Worm (Caenorhabditis elegans) whole organism, L1 larva: Measurements from ENCODE around the gene R07A4.2.

Experiments
- C16A3.4 ChIP-seq: fragments of 150-350 bp; optimal IDR thresholded peaks from 2 replicates; lab custom pipeline; 2014; ENCODE audit warnings: missing biosample characterization, missing genetic modification characterization
- F16B12.6 ChIP-seq: fragments of 150-350 bp; optimal IDR thresholded peaks from 2 replicates; lab custom pipeline; 2014; ENCODE audit warnings: missing biosample characterization, missing genetic modification characterization
- Y116A8C.19 ChIP-seq: sonication (generic microtip); optimal IDR thresholded peaks from 2 replicates; lab custom pipeline; 2016; ENCODE audit warnings: missing compliant biosample characterization, missing genetic modification characterization, borderline replicate concordance
- aha-1 ChIP-seq: fragments of 150-350 bp; optimal IDR thresholded peaks from 2 replicates; lab custom pipeline; 2014; ENCODE audit warnings: missing biosample characterization, missing genetic modification characterization
- ceh-90 ChIP-seq: sonication (generic microtip); optimal IDR thresholded peaks from 2 replicates; lab custom pipeline; 2016; ENCODE audit warnings: missing genetic modification characterization, missing compliant biosample characterization
- dpl-1 ChIP-seq, 3 experiments: fragments of 150-350 bp in 2 of 3; sonication (generic microtip) in 1 of 3; optimal IDR thresholded peaks; 2 replicates each; lab custom pipeline; 2014 to 2017; ENCODE audit warnings: missing biosample characterization in 3 of 3, missing genetic modification characterization in 3 of 3, missing genetic modification reagents in 3 of 3
- dsc-1 ChIP-seq: sonication (generic microtip); optimal IDR thresholded peaks from 2 replicates; lab custom pipeline; 2016; ENCODE audit warnings: mild to moderate bottlenecking, missing genetic modification characterization, missing compliant biosample characterization
- elt-2 ChIP-seq: sonication (generic microtip); optimal IDR thresholded peaks from 2 replicates; lab custom pipeline; 2016; ENCODE audit warnings: missing genetic modification characterization, mild to moderate bottlenecking, inconsistent platforms, missing compliant biosample characterization, missing genetic modification reagents
- fkh-8 ChIP-seq: sonication (generic microtip); optimal IDR thresholded peaks from 2 replicates; lab custom pipeline; 2016; ENCODE audit warnings: mild to moderate bottlenecking, missing genetic modification characterization, missing compliant biosample characterization
- grh-1 ChIP-seq: fragments of 200-800 bp; sonication (Bioruptor generic); IDR thresholded peaks from 2 replicates; pipeline ENCODE4 v1.3.6; 2022; ENCODE audit warnings: missing genetic modification reagents, missing genetic modification characterization, missing compliant biosample characterization
- hlh-17 ChIP-seq: fragments of 200-800 bp; sonication (Bioruptor generic); optimal IDR thresholded peaks from 2 replicates; lab custom pipeline; 2018; ENCODE audit warnings: missing genetic modification characterization, mild to moderate bottlenecking, missing compliant biosample characterization, moderate library complexity, borderline replicate concordance
- hlh-4 ChIP-seq: sonication (generic microtip); optimal IDR thresholded peaks from 2 replicates; lab custom pipeline; 2016; ENCODE audit warnings: mild to moderate bottlenecking, missing genetic modification characterization, missing compliant biosample characterization
- hpl-2 ChIP-seq: fragments of 150-350 bp; optimal IDR thresholded peaks from 2 replicates; lab custom pipeline; 2014; ENCODE audit warnings: missing biosample characterization, missing genetic modification reagents, missing genetic modification characterization
- irx-1 ChIP-seq: sonication (generic microtip); optimal IDR thresholded peaks from 2 replicates; lab custom pipeline; 2016; ENCODE audit warnings: missing genetic modification characterization, missing compliant biosample characterization
- isw-1 ChIP-seq: fragments of 200-800 bp; sonication (Bioruptor generic); IDR thresholded peaks from 2 replicates; pipeline ENCODE4 v1.3.6; 2022; ENCODE audit warnings: missing genetic modification characterization, missing compliant biosample characterization
- jun-1 ChIP-seq: fragments of 150-350 bp; optimal IDR thresholded peaks from 2 replicates; lab custom pipeline; 2014; ENCODE audit warnings: missing biosample characterization, missing genetic modification reagents, missing genetic modification characterization
- lin-14 ChIP-seq: fragments of 200-800 bp; sonication (Bioruptor generic); optimal IDR thresholded peaks from 2 replicates; lab custom pipeline; 2018; ENCODE audit warnings: mild to moderate bottlenecking, missing genetic modification characterization, moderate library complexity, missing compliant biosample characterization
- lin-15B ChIP-seq: fragments of 150-350 bp; sonication (generic microtip); optimal IDR thresholded peaks from 3 replicates; lab custom pipeline; 2014; ENCODE audit warnings: missing biosample characterization, missing genetic modification characterization
- mab-9 ChIP-seq: fragments of 200-800 bp; sonication (Bioruptor generic); IDR thresholded peaks from 2 replicates; pipeline ENCODE4 v1.3.6; 2022; ENCODE audit warnings: missing genetic modification reagents, missing genetic modification characterization, missing compliant biosample characterization
- mdl-1 ChIP-seq, 2 experiments: fragments of 150-350 bp; optimal IDR thresholded peaks; 2 replicates each; lab custom pipeline; 2014 to 2017; ENCODE audit warnings: missing biosample characterization in 2 of 2, missing genetic modification characterization in 2 of 2, inconsistent platforms in 1 of 2
- mep-1 ChIP-seq: fragments of 150-350 bp; optimal IDR thresholded peaks from 2 replicates; lab custom pipeline; 2014; ENCODE audit warnings: missing biosample characterization, missing genetic modification characterization
- nhr-11 ChIP-seq: fragments of 150-350 bp; optimal IDR thresholded peaks from 2 replicates; lab custom pipeline; 2014; ENCODE audit warnings: missing biosample characterization, missing genetic modification characterization
- nhr-12 ChIP-seq: sonication (generic microtip); optimal IDR thresholded peaks from 2 replicates; lab custom pipeline; 2017; ENCODE audit warnings: missing biosample characterization, missing genetic modification characterization
- nhr-19 ChIP-seq: fragments of 200-800 bp; sonication (Bioruptor generic); conservative IDR thresholded peaks from 2 replicates; pipeline ENCODE4 v1.3.6; 2022; ENCODE audit warnings: missing genetic modification characterization, missing compliant biosample characterization
- nhr-28 ChIP-seq: fragments of 150-350 bp; optimal IDR thresholded peaks from 2 replicates; lab custom pipeline; 2014; ENCODE audit warnings: missing biosample characterization, missing genetic modification characterization
- nhr-47 ChIP-seq: sonication (generic microtip); optimal IDR thresholded peaks from 2 replicates; lab custom pipeline; 2016; ENCODE audit warnings: mild to moderate bottlenecking, missing genetic modification characterization, moderate library complexity, missing compliant biosample characterization
- nhr-71 ChIP-seq: sonication (generic microtip); optimal IDR thresholded peaks from 2 replicates; lab custom pipeline; 2016; ENCODE audit warnings: mild to moderate bottlenecking, missing genetic modification characterization, moderate library complexity, missing compliant biosample characterization
- nhr-76 ChIP-seq: sonication (generic microtip); optimal IDR thresholded peaks from 2 replicates; lab custom pipeline; 2017; ENCODE audit warnings: missing biosample characterization, missing genetic modification characterization
- nhr-84 ChIP-seq: sonication (generic microtip); optimal IDR thresholded peaks from 2 replicates; lab custom pipeline; 2017; ENCODE audit warnings: missing biosample characterization, missing genetic modification characterization
- nhr-85 ChIP-seq: sonication (generic microtip); peaks from one replicate; lab custom pipeline; 2016; ENCODE audit warnings: missing genetic modification characterization, inconsistent platforms, missing compliant biosample characterization
- pax-3 ChIP-seq: fragments of 200-800 bp; sonication (Bioruptor generic); optimal IDR thresholded peaks from 2 replicates; lab custom pipeline; 2018; ENCODE audit warnings: mild to moderate bottlenecking, missing genetic modification characterization, moderate library complexity, missing compliant biosample characterization
- skn-1 ChIP-seq: fragments of 150-350 bp; optimal IDR thresholded peaks from 2 replicates; lab custom pipeline; 2014; ENCODE audit warnings: missing biosample characterization, missing genetic modification characterization
- snpc-4 ChIP-seq: fragments of 150-350 bp; optimal IDR thresholded peaks from 2 replicates; lab custom pipeline; 2014; ENCODE audit warnings: missing biosample characterization, missing genetic modification characterization
- snu-23 ChIP-seq: sonication (generic microtip); optimal IDR thresholded peaks from 2 replicates; lab custom pipeline; 2016; ENCODE audit warnings: missing genetic modification characterization, missing compliant biosample characterization
- sox-4 ChIP-seq: sonication (generic microtip); optimal IDR thresholded peaks from 2 replicates; lab custom pipeline; 2016; ENCODE audit warnings: missing genetic modification characterization, missing compliant biosample characterization
- sptf-1 ChIP-seq: fragments of 150-350 bp; optimal IDR thresholded peaks from 2 replicates; lab custom pipeline; 2014; ENCODE audit warnings: missing biosample characterization, missing genetic modification characterization
- swsn-7 ChIP-seq: sonication (generic microtip); optimal IDR thresholded peaks from 2 replicates; lab custom pipeline; 2016; ENCODE audit warnings: missing genetic modification characterization, missing compliant biosample characterization
- tbx-2 ChIP-seq: sonication (generic microtip); optimal IDR thresholded peaks from 2 replicates; lab custom pipeline; 2016; ENCODE audit warnings: missing genetic modification characterization, missing compliant biosample characterization
- unc-98 ChIP-seq: fragments of 200-800 bp; sonication (Bioruptor generic); IDR thresholded peaks from 2 replicates; pipeline ENCODE4 v1.3.6; 2022; ENCODE audit warnings: missing genetic modification characterization, missing compliant biosample characterization
- vab-15 ChIP-seq: sonication (generic microtip); optimal IDR thresholded peaks from 2 replicates; lab custom pipeline; 2017; ENCODE audit warnings: missing genotype, mild to moderate bottlenecking, missing genetic modification characterization, missing compliant biosample characterization
- xbp-1 ChIP-seq: sonication (generic microtip); optimal IDR thresholded peaks from 2 replicates; lab custom pipeline; 2016; ENCODE audit warnings: missing genetic modification characterization, missing compliant biosample characterization
- zag-1 ChIP-seq: fragments of 150-350 bp; optimal IDR thresholded peaks from 2 replicates; lab custom pipeline; 2014; ENCODE audit warnings: missing biosample characterization, missing genetic modification characterization
- ztf-11 ChIP-seq, 2 experiments: sonication (generic microtip); optimal IDR thresholded peaks; 2 replicates each; lab custom pipeline; 2016 to 2017; ENCODE audit warnings: missing genetic modification characterization in 2 of 2, missing biosample characterization in 1 of 2, missing compliant biosample characterization in 1 of 2
- ztf-4 ChIP-seq: fragments of 150-350 bp; optimal IDR thresholded peaks from 2 replicates; lab custom pipeline; 2014; ENCODE audit warnings: missing biosample characterization, missing genetic modification characterization

Gene R07A4.2

DNA sequence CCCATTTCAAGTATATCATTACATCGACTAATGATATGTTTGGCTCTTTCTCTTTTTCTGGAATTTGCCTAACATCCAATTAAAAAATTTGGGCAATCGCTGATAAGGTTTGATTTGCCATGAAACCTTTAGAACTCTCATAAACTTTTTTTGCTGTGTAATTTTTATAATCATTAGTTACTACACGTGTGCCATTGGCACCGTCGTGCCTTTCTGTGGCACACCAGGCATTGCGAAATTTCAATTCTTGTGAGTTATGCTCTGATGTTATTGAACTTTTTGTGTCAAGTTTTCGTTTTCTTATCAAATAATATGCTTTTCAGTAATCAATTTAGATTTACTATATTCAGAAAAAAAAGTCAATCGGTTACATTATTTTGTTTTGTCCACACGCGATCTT lies 14.7 kb upstream of the R07A4.2 start:
- TF ChIP-seq mdl-1 (tag; optimal IDR thresholded peaks at IDR 0.05; lab: Kevin White, UChicago) (no peak), aha-1 (tag; lab: Kevin White, UChicago) (no peak), vab-15 (tag; lab: Kevin White, UChicago) (no peak), lin-15B (no peak), unc-98 (no peak), nhr-76 (tag; lab: Kevin White, UChicago) (no peak), sox-4 (tag; lab: Kevin White, UChicago) (no peak), skn-1 (tag; lab: Kevin White, UChicago) (no peak), Y116A8C.19 (no peak), ztf-4 (tag; lab: Kevin White, UChicago) (no peak), ceh-90 (no peak), sptf-1 (tag; lab: Kevin White, UChicago) (no peak), grh-1 (no peak), tbx-2 (no peak), pax-3 (tag; lab: Kevin White, UChicago) (peak; percentile 64), hlh-17 (GFP tag; lab: Kevin White, UChicago) (no peak), C16A3.4 (tag; lab: Kevin White, UChicago) (no peak), fkh-8 (tag; lab: Kevin White, UChicago) (peak; percentile 37), ztf-11 (tag; optimal IDR thresholded peaks at IDR 0.05; lab: Kevin White, UChicago) (no peak), mep-1 (tag; lab: Kevin White, UChicago) (no peak), lin-14 (GFP tag; lab: Kevin White, UChicago) (peak; percentile 11), elt-2 (tag; lab: Kevin White, UChicago) (peak; percentile 10), nhr-11 (tag; lab: Kevin White, UChicago) (no peak), nhr-71 (tag; lab: Kevin White, UChicago) (peak; percentile 38), snpc-4 (tag; lab: Kevin White, UChicago) (no peak), jun-1 (tag; lab: Kevin White, UChicago) (no peak), hlh-4 (no peak), hpl-2 (no peak), dsc-1 (tag; lab: Kevin White, UChicago) (no peak)

- no peak for TF ChIP-seq mdl-1 (tag; optimal IDR thresholded peaks at IDR 0.05; lab: Kevin White, UChicago)
- peak; percentile 78 for TF ChIP-seq dsc-1 (tag; lab: Kevin White, UChicago)
- peak; percentile 51 for TF ChIP-seq sox-4 (tag; lab: Kevin White, UChicago)
- peak; percentile 71 for TF ChIP-seq fkh-8 (tag; lab: Kevin White, UChicago)
- peak; percentile 41 for TF ChIP-seq nhr-47 (tag; lab: Kevin White, UChicago)
- peak; percentile 9 for TF ChIP-seq nhr-71 (tag; lab: Kevin White, UChicago)
- peak; percentile 15 for TF ChIP-seq pax-3 (tag; lab: Kevin White, UChicago)
- no peak for TF ChIP-seq tbx-2
- TF ChIP-seq, all 84 proteins: peak for 6
These were observed 12.2 kb upstream of the R07A4.2 start for ce11 chrX:10758453-10758852.

DNA sequence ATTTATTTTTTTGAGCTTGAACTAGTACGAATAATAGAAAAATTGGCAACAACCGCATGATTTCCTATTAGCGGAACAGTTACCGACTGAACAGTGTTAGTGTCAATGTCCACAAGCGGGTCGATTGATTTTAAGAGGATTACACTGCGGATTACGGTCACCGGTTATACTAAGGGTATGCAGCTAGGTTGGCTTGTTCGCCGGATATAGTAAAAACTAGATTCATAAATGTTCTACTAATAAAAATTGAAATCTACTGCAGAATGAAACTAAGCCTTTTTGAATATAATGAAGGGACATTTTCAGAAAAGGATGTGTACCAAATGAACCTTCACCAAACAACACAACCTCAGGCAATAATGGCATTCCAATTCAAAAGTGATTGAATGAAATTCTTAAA lies 11.3 kb upstream of the R07A4.2 start, which contains the start of gene R07A4.4:
Gene R07A4.4 (minus strand): TSS at position 101 of the 400 bp plus-strand sequence.
- TF ChIP-seq Y116A8C.19 (no peak), nhr-12 (tag; lab: Kevin White, UChicago) (no peak), nhr-84 (no peak), dpl-1 (GFP tag; optimal IDR thresholded peaks at IDR 0.05; lab: Kevin White, UChicago) (no peak), nhr-28 (tag; lab: Kevin White, UChicago) (no peak), snu-23 (GFP tag; lab: Kevin White, UChicago) (no peak), jun-1 (tag; lab: Kevin White, UChicago) (no peak), pax-3 (tag; lab: Kevin White, UChicago) (no peak), hlh-4 (no peak), irx-1 (tag; lab: Kevin White, UChicago) (no peak), skn-1 (tag; lab: Kevin White, UChicago) (no peak), nhr-85 (tag; lab: Kevin White, UChicago) (no peak), zag-1 (no peak), F16B12.6 (tag; lab: Kevin White, UChicago) (no peak), swsn-7 (tag; lab: Kevin White, UChicago) (no peak), mab-9 (GFP tag; lab: Robert Waterston, UW) (no peak), isw-1 (GFP tag; lab: Robert Waterston, UW) (no peak), ztf-4 (tag; lab: Kevin White, UChicago) (no peak), xbp-1 (tag; lab: Kevin White, UChicago) (no peak), nhr-19 (GFP tag; lab: Robert Waterston, UW) (no peak)
